Fruit fly (Drosophila melanogaster) whole organism, wandering third instar larva: ENCODE results near the gene sesB.

Experiments used
- Abd-B ChIP-seq: fragments of >200 bp; optimal IDR thresholded peaks from 2 replicates; lab custom pipeline; 2017; ENCODE audit warnings: missing biosample characterization, missing genetic modification characterization
- CG32264 ChIP-seq: fragments of 200-800 bp; sonication (Bioruptor generic); optimal IDR thresholded peaks from 2 replicates; lab custom pipeline; 2016; ENCODE audit warnings: missing biosample characterization, missing genetic modification characterization
- CG9705 ChIP-seq: fragments of 200-800 bp; sonication (Bioruptor generic); optimal IDR thresholded peaks from 2 replicates; lab custom pipeline; 2018; ENCODE audit warnings: missing biosample characterization, mild to moderate bottlenecking, missing genetic modification characterization
- CrebA ChIP-seq: fragments of 200-800 bp; sonication (Bioruptor generic); optimal IDR thresholded peaks from 2 replicates; lab custom pipeline; 2016; ENCODE audit warnings: missing biosample characterization, mild to moderate bottlenecking, missing genetic modification characterization, borderline replicate concordance
- Dfd ChIP-seq: fragments of >200 bp; optimal IDR thresholded peaks from 2 replicates; lab custom pipeline; 2017; ENCODE audit warnings: missing biosample characterization, missing genetic modification characterization
- HLH106 ChIP-seq: fragments of 200-800 bp; optimal IDR thresholded peaks from 3 replicates; lab custom pipeline; 2019; ENCODE audit warnings: missing biosample characterization, mild to moderate bottlenecking, missing genetic modification characterization, moderate library complexity
- Hnf4 ChIP-seq: fragments of 200-800 bp; sonication (Bioruptor generic); optimal IDR thresholded peaks from 2 replicates; lab custom pipeline; 2016; ENCODE audit warnings: missing biosample characterization, mild to moderate bottlenecking, missing genetic modification characterization
- Hr78 ChIP-seq: fragments of >200 bp; optimal IDR thresholded peaks from 2 replicates; lab custom pipeline; 2017; ENCODE audit warnings: missing biosample characterization, missing genetic modification characterization
- Hr83 ChIP-seq: fragments of 200-300 bp; sonication (Bioruptor generic); optimal IDR thresholded peaks from 2 replicates; lab custom pipeline; 2016; ENCODE audit warnings: missing biosample characterization, mild to moderate bottlenecking, missing genetic modification characterization, moderate library complexity; ENCODE audit not compliant: poor library complexity, severe bottlenecking
- Jra ChIP-seq: sonication (Bioruptor generic); optimal IDR thresholded peaks from 2 replicates; lab custom pipeline; 2016; ENCODE audit warnings: missing biosample characterization, missing genetic modification characterization
- Mio ChIP-seq: sonication (Bioruptor generic); optimal IDR thresholded peaks from 2 replicates; lab custom pipeline; 2016; ENCODE audit warnings: missing biosample characterization, missing genetic modification characterization
- Myc ChIP-seq: fragments of >200 bp; optimal IDR thresholded peaks from 2 replicates; lab custom pipeline; 2017
- OdsH ChIP-seq: fragments of 200-800 bp; sonication (Bioruptor generic); optimal IDR thresholded peaks from 2 replicates; lab custom pipeline; 2016; ENCODE audit warnings: missing biosample characterization, mild to moderate bottlenecking, missing genetic modification characterization
- Sp1 ChIP-seq: fragments of 200-800 bp; sonication (Bioruptor generic); optimal IDR thresholded peaks from 3 replicates; lab custom pipeline; 2019; ENCODE audit warnings: missing biosample characterization, mild to moderate bottlenecking, missing genetic modification characterization, moderate library complexity
- br ChIP-seq: fragments of 200-800 bp; sonication (Bioruptor generic); optimal IDR thresholded peaks from 2 replicates; lab custom pipeline; 2016; ENCODE audit warnings: missing biosample characterization, missing genetic modification characterization
- brk ChIP-seq: fragments of 200-800 bp; sonication (Bioruptor generic); optimal IDR thresholded peaks from 2 replicates; lab custom pipeline; 2016; ENCODE audit warnings: missing biosample characterization, mild to moderate bottlenecking, missing genetic modification characterization
- dl ChIP-seq, 2 experiments: fragments of 175-275, 200-275 bp in 1 of 2; fragments of 200-275 bp in 1 of 2; sonication (Bioruptor generic); optimal IDR thresholded peaks; lab custom pipeline; 2018; ENCODE audit warnings: mild to moderate bottlenecking in 2 of 2, missing biosample characterization in 2 of 2, missing genetic modification characterization in 2 of 2, moderate library complexity in 2 of 2; ENCODE audit not compliant: partially characterized antibody in 2 of 2, insufficient read depth in 1 of 2
- dmrt93B ChIP-seq: fragments of 200-800 bp; sonication (Bioruptor generic); optimal IDR thresholded peaks from 2 replicates; lab custom pipeline; 2018; ENCODE audit warnings: missing biosample characterization, mild to moderate bottlenecking, missing genetic modification characterization
- foxo ChIP-seq, 2 experiments: fragments of 200-800 bp; sonication (Bioruptor generic); optimal IDR thresholded peaks; 2 replicates in 1 of 2; 3 replicates in 1 of 2; lab custom pipeline; 2016 to 2017; ENCODE audit warnings: missing biosample characterization in 2 of 2, missing genetic modification characterization in 2 of 2
- h ChIP-seq: fragments of 200-800 bp; sonication (Bioruptor generic); optimal IDR thresholded peaks from 3 replicates; lab custom pipeline; 2016; ENCODE audit warnings: missing biosample characterization, mild to moderate bottlenecking, missing genetic modification characterization
- jim ChIP-seq: fragments of 175-275, 200-325 bp; sonication (Bioruptor generic); optimal IDR thresholded peaks from 2 replicates; lab custom pipeline; 2016; ENCODE audit warnings: missing biosample characterization, mild to moderate bottlenecking, missing genetic modification characterization
- pan ChIP-seq: fragments of >200 bp; optimal IDR thresholded peaks from 2 replicates; lab custom pipeline; 2017
- psq ChIP-seq: fragments of 200-800 bp; sonication (Bioruptor generic); optimal IDR thresholded peaks from 3 replicates; lab custom pipeline; 2017; ENCODE audit warnings: missing biosample characterization, mild to moderate bottlenecking, missing genetic modification characterization, moderate library complexity
- rgr ChIP-seq: fragments of 200-800 bp; sonication (Bioruptor generic); optimal IDR thresholded peaks from 3 replicates; lab custom pipeline; 2016; ENCODE audit warnings: missing biosample characterization, mild to moderate bottlenecking, missing genetic modification characterization
- sage ChIP-seq: fragments of 200-800 bp; sonication (Bioruptor generic); optimal IDR thresholded peaks from 2 replicates; lab custom pipeline; 2016; ENCODE audit warnings: missing biosample characterization, mild to moderate bottlenecking, missing genetic modification characterization
- sv ChIP-seq: fragments of 200-800 bp; sonication (Bioruptor generic); optimal IDR thresholded peaks from 3 replicates; lab custom pipeline; 2016; ENCODE audit warnings: missing biosample characterization, missing genetic modification characterization
- tai ChIP-seq: sonication (Bioruptor generic); optimal IDR thresholded peaks from 2 replicates; lab custom pipeline; 2016; ENCODE audit warnings: missing biosample characterization, missing genetic modification characterization

sesB gene

DNA sequence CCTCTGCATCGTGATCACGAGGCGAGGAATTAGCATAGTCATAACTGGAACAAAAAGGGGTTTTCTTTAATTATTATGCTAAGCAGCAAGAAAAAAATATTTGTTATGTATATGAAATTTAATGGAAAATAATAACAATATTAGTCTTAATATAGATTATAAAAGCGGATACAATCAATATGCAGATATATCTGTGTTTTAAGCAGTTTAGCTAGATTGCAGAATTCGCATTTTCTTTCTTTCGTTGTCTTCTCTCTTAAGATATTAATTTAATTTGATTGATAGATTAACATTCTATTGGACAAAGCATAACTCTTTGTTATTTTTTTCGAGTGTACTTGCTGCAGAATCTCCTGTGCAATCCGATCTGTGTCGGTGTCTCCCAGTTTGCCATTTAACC lies 40.5 kb upstream of the sesB start:
- TF ChIP-seq brk: no peak
- no peak for TF ChIP-seq Dfd (GFP tag; lab: Kevin White, UChicago)
- no peak for TF ChIP-seq CrebA
- TF ChIP-seq HLH106: peak; percentile 22
- TF ChIP-seq pan (lab: Kevin White, UChicago): no peak
- TF ChIP-seq psq (GFP tag; lab: Kevin White, UChicago): peak; percentile 11
- TF ChIP-seq Sp1 (GFP tag; lab: Kevin White, UChicago): peak; percentile 18
- TF ChIP-seq, all 38 proteins: peak for 3

dm6 chrX:10825349-10826129 lies 38.8 kb upstream of the sesB start:
- TF ChIP-seq Dfd (GFP tag; lab: Kevin White, UChicago): peak; percentile 40
- TF ChIP-seq CG32264: no peak
- TF ChIP-seq, all 38 proteins: peak for 1

- no peak for TF ChIP-seq Hr78 (GFP tag; lab: Kevin White, UChicago)
- TF ChIP-seq Dfd (GFP tag; lab: Kevin White, UChicago): peak; percentile 14
Measured at dm6 chrX:10824227-10824702, 37.5 kb upstream of the sesB start, which contains the start of gene Imp. Imp (minus strand) TSS chrX:10824277.

DNA sequence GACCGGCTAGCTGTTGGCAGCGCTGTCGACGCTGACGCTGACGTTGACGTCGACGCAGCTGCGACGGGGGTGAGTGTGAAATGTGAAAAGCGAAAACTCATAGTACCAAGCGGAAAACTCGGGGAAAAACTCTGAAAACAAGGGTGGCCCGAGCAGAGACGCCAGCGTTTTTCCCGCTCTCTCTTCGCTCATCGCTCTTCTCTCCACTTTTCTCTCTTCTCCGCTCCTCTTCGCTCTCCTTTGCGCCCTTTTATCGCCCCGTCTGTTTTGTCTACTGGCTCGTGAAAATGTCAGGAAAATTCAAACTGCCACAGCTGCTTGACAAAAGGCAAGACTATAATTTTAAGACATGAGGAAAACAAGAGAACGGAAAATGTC lies 36.7 kb upstream of the sesB start:
- TF ChIP-seq Jra (GFP tag; lab: Kevin White, UChicago) (no peak), Hr83 (no peak), br (GFP tag; lab: Kevin White, UChicago) (no peak), foxo (GFP tag; optimal IDR thresholded peaks at IDR 0.05; lab: Kevin White, UChicago) (no peak), tai (GFP tag; lab: Kevin White, UChicago) (no peak), Mio (GFP tag; lab: Kevin White, UChicago) (no peak), rgr (GFP tag; lab: Kevin White, UChicago) (no peak), Abd-B (no peak), sage (GFP tag; lab: Kevin White, UChicago) (no peak), Myc (lab: Kevin White, UChicago) (no peak), dl (GFP tag; optimal IDR thresholded peaks at IDR 0.05; lab: Kevin White, UChicago; ENCODE audit: insufficient read depth in 1 of 2, partially characterized antibody in 2 of 2) (no peak), Hnf4 (GFP tag; lab: Kevin White, UChicago) (no peak), brk (no peak), Sp1 (GFP tag; lab: Kevin White, UChicago) (no peak)

DNA sequence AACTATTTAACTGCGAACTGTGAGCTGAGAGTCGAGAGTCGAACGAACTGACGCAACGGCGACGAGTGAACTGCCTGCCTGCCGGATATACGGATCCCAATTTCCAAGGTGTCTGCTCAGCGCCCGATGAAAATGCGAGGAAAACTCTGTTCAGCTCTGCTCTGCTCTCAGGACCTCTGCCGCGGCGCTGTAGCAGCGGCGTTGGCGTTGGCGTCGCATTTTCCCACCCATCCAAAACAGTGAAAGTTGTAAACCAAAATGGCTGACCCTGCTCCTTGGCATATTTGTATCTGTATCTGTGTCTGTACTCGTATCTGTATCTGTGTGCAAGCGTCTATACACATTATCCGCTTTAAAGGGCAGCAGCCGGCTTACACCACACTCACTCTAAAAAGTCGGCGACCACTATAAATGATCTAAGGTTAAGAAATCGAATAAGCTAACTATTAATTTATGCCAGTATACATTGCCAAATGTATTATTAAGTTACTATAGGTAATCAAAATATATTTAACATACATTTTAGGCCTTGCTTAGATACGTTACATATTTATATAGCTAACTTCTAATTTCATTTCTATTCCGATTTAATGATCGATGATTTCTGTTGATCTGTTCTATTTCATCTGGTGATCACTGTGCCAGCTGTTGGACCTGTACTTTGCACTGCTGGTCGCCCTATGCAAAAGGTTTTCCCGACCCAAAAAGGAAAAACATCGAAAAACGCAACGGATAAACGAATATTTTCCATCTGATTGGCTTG lies 36.1 kb upstream of the sesB start:
- TF ChIP-seq sv (peak; percentile 11), Sp1 (GFP tag; lab: Kevin White, UChicago) (no peak)

DNA sequence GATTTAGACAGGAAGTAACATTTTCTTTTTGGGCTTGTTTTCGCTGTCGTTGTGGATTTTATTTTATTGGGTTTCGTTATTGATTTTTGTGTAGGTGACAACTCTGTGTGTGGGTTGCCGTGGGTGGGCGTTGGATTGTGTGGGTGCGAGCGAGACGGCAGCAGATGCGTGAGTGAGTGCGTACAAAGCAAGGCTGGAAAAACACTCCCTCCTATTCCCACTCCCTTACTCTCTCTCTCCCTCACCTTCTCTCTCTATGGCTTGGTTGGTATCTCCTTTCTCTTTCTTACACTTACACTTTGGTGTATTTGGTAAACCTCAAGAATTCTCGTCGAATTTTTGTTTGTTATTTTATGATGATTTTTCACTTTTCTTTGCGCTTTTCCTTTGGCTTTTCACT lies 35.3 kb upstream of the sesB start:
- no peak for TF ChIP-seq dl (GFP tag; optimal IDR thresholded peaks at IDR 0.05; lab: Kevin White, UChicago; ENCODE audit: insufficient read depth in 1 of 2, partially characterized antibody in 2 of 2)
- no peak for TF ChIP-seq sage (GFP tag; lab: Kevin White, UChicago)
- no peak for TF ChIP-seq OdsH (GFP tag; lab: Kevin White, UChicago)
- no peak for TF ChIP-seq Jra (GFP tag; lab: Kevin White, UChicago)
- TF ChIP-seq br (GFP tag; lab: Kevin White, UChicago): no peak
- no peak for TF ChIP-seq CG9705 (GFP tag; lab: Kevin White, UChicago)
- no peak for TF ChIP-seq Hnf4 (GFP tag; lab: Kevin White, UChicago)
- no peak for TF ChIP-seq Myc (lab: Kevin White, UChicago)
- no peak for TF ChIP-seq dmrt93B (GFP tag; lab: Kevin White, UChicago)
- TF ChIP-seq Abd-B: no peak
- no peak for TF ChIP-seq h (GFP tag; lab: Kevin White, UChicago)
- TF ChIP-seq jim (GFP tag; lab: Kevin White, UChicago): no peak
